Fruit fly (Drosophila melanogaster): ENCODE measurements around the gene Diap1.

Gene Diap1

dm6 chr3L:16090330-16090803 is 39.5 kb upstream of the Diap1 start, which contains the start of the genes CG5235 and ClC-c (continued):
- peak; percentile 41 for TF ChIP-seq D (optimal IDR thresholded peaks at IDR 0.05)
- no peak for TF ChIP-seq D (GFP tag; optimal IDR thresholded peaks at IDR 0.05)
- no peak for TF ChIP-seq twi (tag; optimal IDR thresholded peaks at IDR 0.05)
- peak; percentile 32 for TF ChIP-seq Ets97D (GFP tag; optimal IDR thresholded peaks at IDR 0.05)
- no peak for TF ChIP-seq bowl (GFP tag; IDR thresholded peaks at IDR 0.05)
- no peak for TF ChIP-seq CG18476 (GFP tag; optimal IDR thresholded peaks at IDR 0.05)
- TF ChIP-seq cas (GFP tag; IDR thresholded peaks at IDR 0.05) = no peak
- no peak for TF ChIP-seq cwo (GFP tag; optimal IDR thresholded peaks at IDR 0.05)
- 0 out of 2 replicates have a peak, but pooled peaks have one; percentile 34 for TF ChIP-seq Atf6 (GFP tag; IDR thresholded peaks at IDR 0.05)
- peak; percentile 55 for TF ChIP-seq CG17186 (GFP tag; optimal IDR thresholded peaks at IDR 0.05)
- TF ChIP-seq CG17328 (GFP tag; IDR thresholded peaks at IDR 0.05) = no peak
- no peak for TF ChIP-seq ham (GFP tag; IDR thresholded peaks at IDR 0.05)
- no peak for TF ChIP-seq Dfd (GFP tag; optimal IDR thresholded peaks at IDR 0.05)
- TF ChIP-seq CG9817 (tag; optimal IDR thresholded peaks at IDR 0.05) = no peak
- TF ChIP-seq E2f2 (GFP tag; IDR thresholded peaks at IDR 0.05) = peak; percentile 78
- TF ChIP-seq fd3F (GFP tag; optimal IDR thresholded peaks at IDR 0.05) = no peak
- no peak for TF ChIP-seq ssp (GFP tag; IDR thresholded peaks at IDR 0.05)
- no peak for TF ChIP-seq CG17802 (tag; optimal IDR thresholded peaks at IDR 0.05)
- no peak for TF ChIP-seq CG31388 (GFP tag; optimal IDR thresholded peaks at IDR 0.05)
- TF ChIP-seq caup (GFP tag; optimal IDR thresholded peaks at IDR 0.05; ENCODE audit: severe bottlenecking) = no peak
- TF ChIP-seq CG9797 (GFP tag; optimal IDR thresholded peaks at IDR 0.05) = peak; percentile 87
- peak; percentile 85 for TF ChIP-seq Bgb (GFP tag; IDR thresholded peaks at IDR 0.05; ENCODE audit: partially characterized antibody)
- no peak for TF ChIP-seq sug (tag; optimal IDR thresholded peaks at IDR 0.05)
- TF ChIP-seq CG11247 (GFP tag; IDR thresholded peaks at IDR 0.05) = no peak
- no peak for TF ChIP-seq CG10462 (GFP tag; optimal IDR thresholded peaks at IDR 0.05)
- no peak for TF ChIP-seq Rx (GFP tag; IDR thresholded peaks at IDR 0.05)
- TF ChIP-seq MTF-1 (GFP tag; optimal IDR thresholded peaks at IDR 0.05; ENCODE audit: borderline replicate concordance) = no peak
- TF ChIP-seq CG7372 (GFP tag; IDR thresholded peaks at IDR 0.05) = no peak
- no peak for TF ChIP-seq tap (tag; optimal IDR thresholded peaks at IDR 0.05)
- TF ChIP-seq Med (GFP tag) = peak; percentile 79
- TF ChIP-seq tna (GFP tag; IDR thresholded peaks at IDR 0.05; ENCODE audit: partially characterized antibody) = peak; percentile 86
- TF ChIP-seq CG3847 (GFP tag; IDR thresholded peaks at IDR 0.05) = 0 out of 2 replicates have a peak, but pooled peaks have one; percentile 12
- TF ChIP-seq CrebB (tag; optimal IDR thresholded peaks at IDR 0.05) = no peak
- peak; percentile 92 for TF ChIP-seq CG4617 (GFP tag; optimal IDR thresholded peaks at IDR 0.05; ENCODE audit: borderline replicate concordance)
- TF ChIP-seq CG8089 (GFP tag; optimal IDR thresholded peaks at IDR 0.05) = no peak
- TF ChIP-seq Aef1 (GFP tag; IDR thresholded peaks at IDR 0.05) = no peak
- no peak for TF ChIP-seq seq (GFP tag; IDR thresholded peaks at IDR 0.05)
- TF ChIP-seq Scr (GFP tag; IDR thresholded peaks at IDR 0.05; ENCODE audit: partially characterized antibody) = peak; percentile 70
- no peak for TF ChIP-seq Fer2 (tag; optimal IDR thresholded peaks at IDR 0.05)
- no peak for TF ChIP-seq CG8281 (tag; optimal IDR thresholded peaks at IDR 0.05)
- no peak for TF ChIP-seq dysf (GFP tag; IDR thresholded peaks at IDR 0.05)
- no peak for TF ChIP-seq lov (optimal IDR thresholded peaks at IDR 0.05)
- TF ChIP-seq lov (GFP tag; IDR thresholded peaks at IDR 0.05) = no peak
- no peak for TF ChIP-seq otp (GFP tag; IDR thresholded peaks at IDR 0.05)
- TF ChIP-seq Stat92E (GFP tag; optimal IDR thresholded peaks at IDR 0.05) = peak in 1 of 3 experiments; percentile 46
- TF ChIP-seq sna (GFP tag; IDR thresholded peaks at IDR 0.05; ENCODE audit: partially characterized antibody) = peak; percentile 74
- peak; percentile 38 for TF ChIP-seq Fer1 (GFP tag; optimal IDR thresholded peaks at IDR 0.05)
- TF ChIP-seq CG10979 (tag; optimal IDR thresholded peaks at IDR 0.05) = no peak
- no peak for TF ChIP-seq sqz (GFP tag; optimal IDR thresholded peaks at IDR 0.05)
- no peak for TF ChIP-seq CG4282 (GFP tag; optimal IDR thresholded peaks at IDR 0.05)
- no peak for TF ChIP-seq Oli (tag; optimal IDR thresholded peaks at IDR 0.05)
